Fruit fly (Drosophila melanogaster) whole organism, embryonic: Measurements from ENCODE around the gene shi.

Source experiments
- Atf3 ChIP-seq: fragments of 200-800 bp; sonication (Bioruptor generic); optimal IDR thresholded peaks from 3 replicates; lab custom pipeline; 2016; ENCODE audit warnings: missing biosample characterization, missing genetic modification characterization
- Awh ChIP-seq: fragments of 200-800 bp; sonication (Bioruptor generic); IDR thresholded peaks from 2 replicates; pipeline ENCODE4, ENCODE4 v1.3.6; 2022; ENCODE audit warnings: missing biosample characterization, missing genetic modification characterization
- Bteb2 ChIP-seq: fragments of 200-800 bp; sonication (Bioruptor generic); optimal IDR thresholded peaks from 2 replicates; lab custom pipeline; 2016; ENCODE audit warnings: missing biosample characterization, missing genetic modification characterization
- C15 ChIP-seq: fragments of 200-800 bp; sonication (Bioruptor generic); IDR thresholded peaks from 3 replicates; pipeline ENCODE4 v1.3.6; 2022; ENCODE audit warnings: missing biosample characterization, missing genetic modification characterization
- CG12104 ChIP-seq: fragments of 200-800 bp; sonication (Bioruptor generic); optimal IDR thresholded peaks from 3 replicates; lab custom pipeline; 2016; ENCODE audit warnings: missing biosample characterization, missing genetic modification characterization
- CG13287 ChIP-seq: fragments of 200-800 bp; sonication (Bioruptor generic); IDR thresholded peaks from 2 replicates; pipeline ENCODE4 v1.3.6; 2022; ENCODE audit warnings: missing biosample characterization, missing genetic modification characterization; ENCODE audit not compliant: partially characterized antibody
- CG13624 ChIP-seq: fragments of 200-800 bp; sonication (Bioruptor generic); optimal IDR thresholded peaks from 2 replicates; lab custom pipeline; 2016; ENCODE audit warnings: missing biosample characterization, missing genetic modification characterization
- CG15514 ChIP-seq: fragments of 200-800 bp; sonication (Bioruptor generic); optimal IDR thresholded peaks from 3 replicates; lab custom pipeline; 2017; ENCODE audit warnings: missing biosample characterization, missing genetic modification characterization, mild to moderate bottlenecking, moderate library complexity, missing genetic modification reagents
- CG17361 ChIP-seq: fragments of 200-800 bp; sonication (Bioruptor generic); IDR thresholded peaks from 3 replicates; pipeline ENCODE4 v1.3.6; 2022; ENCODE audit warnings: missing biosample characterization, missing genetic modification characterization
- CG18262 ChIP-seq: fragments of 200-800 bp; optimal IDR thresholded peaks from 3 replicates; lab custom pipeline; 2019; ENCODE audit warnings: missing biosample characterization, mild to moderate bottlenecking, missing genetic modification characterization, moderate library complexity
- CG30431 ChIP-seq: fragments of 200-800 bp; sonication (Bioruptor generic); optimal IDR thresholded peaks from 2 replicates; lab custom pipeline; 2017; ENCODE audit warnings: missing biosample characterization, missing genetic modification characterization
- CG31388 ChIP-seq: fragments of 200-800 bp; sonication (Bioruptor generic); optimal IDR thresholded peaks from 2 replicates; lab custom pipeline; 2016; ENCODE audit warnings: missing biosample characterization, missing genetic modification characterization
- CG43689 ChIP-seq: fragments of 200-800 bp; sonication (Bioruptor generic); IDR thresholded peaks from 2 replicates; pipeline ENCODE4 v1.3.6; 2022; ENCODE audit warnings: missing biosample characterization, missing genetic modification characterization
- CG4404 ChIP-seq: fragments of 200-800 bp; sonication (Bioruptor generic); IDR thresholded peaks from 2 replicates; pipeline ENCODE4 v1.3.6; 2022; ENCODE audit warnings: missing biosample characterization, missing genetic modification characterization
- CG6175 ChIP-seq: fragments of 200-800 bp; sonication (Bioruptor generic); IDR thresholded peaks from 3 replicates; pipeline ENCODE4 v1.3.6; 2022; ENCODE audit warnings: missing biosample characterization, missing genetic modification characterization
- CG7928 ChIP-seq: fragments of 200-800 bp; sonication (Bioruptor generic); optimal IDR thresholded peaks from 2 replicates; lab custom pipeline; 2017; ENCODE audit warnings: missing biosample characterization, mild to moderate bottlenecking, missing genetic modification characterization
- CG7987 ChIP-seq: fragments of 200-800 bp; sonication (Bioruptor generic); optimal IDR thresholded peaks from 2 replicates; lab custom pipeline; 2018; ENCODE audit warnings: missing biosample characterization, mild to moderate bottlenecking, missing genetic modification characterization, moderate library complexity
- CG8281 ChIP-seq: fragments of 200-800 bp; sonication (Bioruptor generic); optimal IDR thresholded peaks from 2 replicates; lab custom pipeline; 2018; ENCODE audit warnings: missing biosample characterization, mild to moderate bottlenecking, missing genetic modification characterization, moderate library complexity
- CG9727 ChIP-seq: fragments of 200-800 bp; sonication (Bioruptor generic); optimal IDR thresholded peaks from 3 replicates; lab custom pipeline; 2017; ENCODE audit warnings: missing biosample characterization, mild to moderate bottlenecking, missing genetic modification characterization
- CG9797 ChIP-seq: fragments of 200-800 bp; sonication (Bioruptor generic); optimal IDR thresholded peaks from 3 replicates; lab custom pipeline; 2018; ENCODE audit warnings: missing biosample characterization, mild to moderate bottlenecking, missing genetic modification characterization
- CG9932 ChIP-seq: fragments of 200-800 bp; sonication (Bioruptor generic); IDR thresholded peaks from 2 replicates; pipeline ENCODE4 v1.3.6; 2022; ENCODE audit warnings: missing biosample characterization, missing genetic modification characterization
- D ChIP-seq, 2 experiments: fragments of 200-800 bp in 1 of 2; fragments of >200 bp in 1 of 2; sonication (Bioruptor generic) in 1 of 2; optimal IDR thresholded peaks; 2 replicates in 1 of 2; 3 replicates in 1 of 2; lab custom pipeline; 2017; ENCODE audit warnings: mild to moderate bottlenecking in 1 of 2, missing biosample characterization in 1 of 2, missing genetic modification characterization in 1 of 2, missing genetic modification reagents in 1 of 2
- D19B ChIP-seq: fragments of 200-800 bp; sonication (Bioruptor generic); optimal IDR thresholded peaks from 2 replicates; lab custom pipeline; 2017; ENCODE audit warnings: missing biosample characterization, mild to moderate bottlenecking, missing genetic modification characterization
- E2f2 ChIP-seq: fragments of 200-800 bp; sonication (Bioruptor generic); IDR thresholded peaks from 2 replicates; pipeline ENCODE4 v1.3.6; 2022; ENCODE audit warnings: missing biosample characterization, missing genetic modification characterization
- Lim3 ChIP-seq: fragments of 200-800 bp; sonication (Bioruptor generic); IDR thresholded peaks from 2 replicates; pipeline ENCODE4 v1.3.6; 2022; ENCODE audit warnings: missing biosample characterization, missing genetic modification characterization
- Myb ChIP-seq: fragments of 200-800 bp; sonication (Bioruptor generic); optimal IDR thresholded peaks from 2 replicates; lab custom pipeline; 2016; ENCODE audit warnings: missing biosample characterization, missing genetic modification characterization
- Rfx ChIP-seq: fragments of 200-800 bp; sonication (Bioruptor generic); IDR thresholded peaks from 2 replicates; pipeline ENCODE4 v1.3.6; 2022; ENCODE audit warnings: missing biosample characterization, missing genetic modification characterization
- Ssrp ChIP-seq: fragments of 200-800 bp; sonication (Bioruptor generic); optimal IDR thresholded peaks from 2 replicates; lab custom pipeline; 2018; ENCODE audit warnings: missing biosample characterization, mild to moderate bottlenecking, missing genetic modification characterization, moderate library complexity
- Tbp ChIP-seq: fragments of >200 bp; optimal IDR thresholded peaks from 2 replicates; lab custom pipeline; 2018; ENCODE audit warnings: missing biosample characterization, missing genetic modification characterization
- bbx ChIP-seq: fragments of 200-800 bp; sonication (Bioruptor generic); IDR thresholded peaks from 2 replicates; pipeline ENCODE4 v1.3.6; 2022; ENCODE audit warnings: missing biosample characterization, missing genetic modification characterization; ENCODE audit not compliant: partially characterized antibody
- da ChIP-seq: fragments of 200-800 bp; sonication (Bioruptor generic); optimal IDR thresholded peaks from 2 replicates; lab custom pipeline; 2016; ENCODE audit warnings: missing biosample characterization, missing genetic modification characterization
- dm ChIP-seq: fragments of 200-800 bp; sonication (Bioruptor generic); optimal IDR thresholded peaks from 3 replicates; lab custom pipeline; 2016; ENCODE audit warnings: missing biosample characterization, missing genetic modification characterization
- esg ChIP-seq: fragments of 200-800 bp; sonication (Bioruptor generic); conservative IDR thresholded peaks from 2 replicates; pipeline ENCODE4 v1.3.6; 2022; ENCODE audit warnings: missing biosample characterization, missing genetic modification characterization
- exex ChIP-seq: fragments of 200-800 bp; sonication (Bioruptor generic); optimal IDR thresholded peaks from 4 replicates; lab custom pipeline; 2018; ENCODE audit warnings: missing biosample characterization, mild to moderate bottlenecking, missing genetic modification characterization, moderate library complexity
- gem ChIP-seq: fragments of 200-800 bp; sonication (Bioruptor generic); optimal IDR thresholded peaks from 2 replicates; lab custom pipeline; 2019; ENCODE audit warnings: missing biosample characterization, mild to moderate bottlenecking, missing genetic modification characterization, moderate library complexity
- hb ChIP-seq: fragments of 200-800 bp; sonication (Bioruptor generic); IDR thresholded peaks from 3 replicates; pipeline ENCODE4 v1.3.6; 2022; ENCODE audit warnings: missing biosample characterization, missing genetic modification characterization; ENCODE audit not compliant: partially characterized antibody
- her ChIP-seq: fragments of 200-800 bp; sonication (Bioruptor generic); optimal IDR thresholded peaks from 2 replicates; lab custom pipeline; 2016; ENCODE audit warnings: missing biosample characterization, missing genetic modification characterization
- jumu ChIP-seq: fragments of 200-800 bp; sonication (Bioruptor generic); optimal IDR thresholded peaks from 3 replicates; lab custom pipeline; 2016; ENCODE audit warnings: missing biosample characterization, missing genetic modification characterization
- mam ChIP-seq: fragments of 200-800 bp; sonication (Bioruptor generic); optimal IDR thresholded peaks from 3 replicates; lab custom pipeline; 2016; ENCODE audit warnings: missing biosample characterization, missing genetic modification characterization
- pan ChIP-seq, 4 experiments: fragments of >200 bp in 3 of 4; fragments of 200-800 bp in 1 of 4; sonication (Bioruptor generic) in 1 of 4; optimal IDR thresholded peaks in 3 of 4; IDR thresholded peaks in 1 of 4; 2 replicates each; pipeline versions ENCODE4 v1.3.6 to Lab custom; 2017 to 2022; ENCODE audit warnings: missing biosample characterization in 2 of 4, missing genetic modification characterization in 2 of 4, mixed read lengths in 1 of 4
- pho ChIP-seq: fragments of 200-800 bp; sonication (Bioruptor generic); optimal IDR thresholded peaks from 2 replicates; lab custom pipeline; 2016; ENCODE audit warnings: missing biosample characterization, missing genetic modification characterization
- phol ChIP-seq: fragments of 200-800 bp; sonication (Bioruptor generic); optimal IDR thresholded peaks from 3 replicates; lab custom pipeline; 2018; ENCODE audit warnings: missing biosample characterization, mild to moderate bottlenecking, missing genetic modification characterization, moderate library complexity
- pzg ChIP-seq: fragments of 200-800 bp; sonication (Bioruptor generic); optimal IDR thresholded peaks from 3 replicates; lab custom pipeline; 2018; ENCODE audit warnings: missing biosample characterization, mild to moderate bottlenecking, missing genetic modification characterization, moderate library complexity
- so ChIP-seq: fragments of 200-800 bp; sonication (Bioruptor generic); IDR thresholded peaks from 3 replicates; pipeline ENCODE4 v1.3.6; 2022; ENCODE audit warnings: missing biosample characterization, missing genetic modification characterization
- stwl ChIP-seq: fragments of 200-800 bp; sonication (Bioruptor generic); optimal IDR thresholded peaks from 3 replicates; lab custom pipeline; 2018; ENCODE audit warnings: missing biosample characterization, mild to moderate bottlenecking, missing genetic modification characterization, moderate library complexity
- tll ChIP-seq, 2 experiments: fragments of 200-800 bp in 1 of 2; fragments of >200 bp in 1 of 2; sonication (Bioruptor generic) in 1 of 2; optimal IDR thresholded peaks; 2 replicates each; lab custom pipeline; 2017 to 2019; ENCODE audit warnings: missing biosample characterization in 2 of 2, missing genetic modification characterization in 2 of 2, mild to moderate bottlenecking in 1 of 2, moderate library complexity in 1 of 2
- tna ChIP-seq: fragments of 200-800 bp; sonication (Bioruptor generic); IDR thresholded peaks from 2 replicates; pipeline ENCODE4 v1.3.6; 2022; ENCODE audit warnings: missing biosample characterization, missing genetic modification characterization; ENCODE audit not compliant: partially characterized antibody
- trem ChIP-seq: fragments of 200-800 bp; optimal IDR thresholded peaks from 3 replicates; lab custom pipeline; 2019; ENCODE audit warnings: missing biosample characterization, mild to moderate bottlenecking, missing genetic modification characterization, moderate library complexity
- tup ChIP-seq: fragments of 200-800 bp; sonication (Bioruptor generic); optimal IDR thresholded peaks from 2 replicates; lab custom pipeline; 2016; ENCODE audit warnings: missing biosample characterization, mild to moderate bottlenecking, missing genetic modification characterization, moderate library complexity
- wek ChIP-seq: fragments of 200-800 bp; sonication (Bioruptor generic); optimal IDR thresholded peaks from 3 replicates; lab custom pipeline; 2018; ENCODE audit warnings: missing biosample characterization, mild to moderate bottlenecking, missing genetic modification characterization, moderate library complexity

The shi gene

DNA sequence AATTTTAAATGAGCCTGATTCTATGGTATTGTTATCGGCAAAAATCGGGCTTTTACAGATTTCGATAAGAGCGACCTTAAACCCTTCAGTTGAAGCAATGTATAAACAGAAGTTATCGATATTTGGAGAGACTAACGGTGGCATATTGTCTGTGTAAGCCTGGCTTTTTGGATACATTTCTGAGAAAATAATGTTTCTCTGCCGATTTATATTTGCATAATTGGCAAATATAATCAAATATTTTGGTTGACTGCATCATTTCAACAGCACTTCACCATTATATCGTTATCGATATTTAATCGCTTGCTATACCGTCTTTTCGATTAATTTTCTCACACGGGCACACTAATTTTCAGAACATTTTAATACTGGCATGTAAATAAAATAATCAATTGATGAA is 22.1 kb upstream of the shi start, which contains the start of gene CG16952 (continued):
- no peak for TF ChIP-seq Lim3
- no peak for TF ChIP-seq CG30431 (GFP tag; lab: Kevin White, UChicago)
- TF ChIP-seq tup (GFP tag; lab: Kevin White, UChicago) = no peak
- peak; percentile 63 for TF ChIP-seq CG9797 (GFP tag; lab: Kevin White, UChicago)
- no peak for TF ChIP-seq C15 (GFP tag; lab: Robert Waterston, UW)
- TF ChIP-seq tll (GFP tag; optimal IDR thresholded peaks at IDR 0.05; lab: Kevin White, UChicago) = no peak
- TF ChIP-seq CG7928 (GFP tag; lab: Kevin White, UChicago) = no peak
- TF ChIP-seq tna (GFP tag; lab: Robert Waterston, UW) = peak; percentile 93
- peak; percentile 51 for TF ChIP-seq Myb (GFP tag; lab: Kevin White, UChicago)
- no peak for TF ChIP-seq her (GFP tag; lab: Kevin White, UChicago)
- peak; percentile 27 for TF ChIP-seq pho (GFP tag; lab: Kevin White, UChicago)
- TF ChIP-seq Atf3 = no peak
- no peak for TF ChIP-seq D (optimal IDR thresholded peaks at IDR 0.05; lab: Kevin White, UChicago)
- no peak for TF ChIP-seq D (GFP tag; optimal IDR thresholded peaks at IDR 0.05; lab: Kevin White, UChicago)
- TF ChIP-seq CG43689 = no peak
- 0 out of 2 replicates have a peak, but pooled peaks have one; percentile 17 for TF ChIP-seq Rfx (GFP tag; lab: Robert Waterston, UW)
- no peak for TF ChIP-seq Bteb2 (GFP tag; lab: Kevin White, UChicago)
- TF ChIP-seq CG31388 (GFP tag; lab: Kevin White, UChicago) = no peak
- peak; percentile 70 for TF ChIP-seq bbx (GFP tag; lab: Robert Waterston, UW)
- TF ChIP-seq Ssrp = no peak
- no peak for TF ChIP-seq da (GFP tag; lab: Kevin White, UChicago)
- no peak for TF ChIP-seq Awh (GFP tag; lab: Robert Waterston, UW)
- peak; percentile 12 for TF ChIP-seq CG9727
- TF ChIP-seq esg = no peak
- TF ChIP-seq CG6175 (GFP tag; lab: Robert Waterston, UW) = no peak
- peak; percentile 92 for TF ChIP-seq hb
- TF ChIP-seq phol = peak; percentile 51
- TF ChIP-seq CG18262 (tag; lab: Kevin White, UChicago) = no peak
- TF ChIP-seq CG12104 (GFP tag; lab: Kevin White, UChicago) = no peak
- no peak for TF ChIP-seq pan (optimal IDR thresholded peaks at IDR 0.05; lab: Kevin White, UChicago)
- no peak for TF ChIP-seq pan (GFP tag; optimal IDR thresholded peaks at IDR 0.05 in 1 of 2, IDR thresholded peaks at IDR 0.05 in 1 of 2)
- TF ChIP-seq CG13624 (GFP tag; lab: Kevin White, UChicago) = peak; percentile 18
- no peak for TF ChIP-seq CG7987 (GFP tag; lab: Kevin White, UChicago)
- TF ChIP-seq exex (tag; lab: Kevin White, UChicago) = no peak
- peak; percentile 9 for TF ChIP-seq gem (tag; lab: Kevin White, UChicago)
- TF ChIP-seq CG8281 (tag; lab: Kevin White, UChicago) = no peak
- no peak for TF ChIP-seq Tbp (GFP tag; lab: Kevin White, UChicago)
- TF ChIP-seq wek (GFP tag; lab: Kevin White, UChicago) = no peak
- no peak for TF ChIP-seq D19B (GFP tag; lab: Kevin White, UChicago)
- TF ChIP-seq CG17361 (GFP tag; lab: Robert Waterston, UW) = peak; percentile 38; the same call in 1 of the 3 replicates
- no peak for TF ChIP-seq dm (GFP tag; lab: Kevin White, UChicago)
- peak; percentile 53 for TF ChIP-seq CG15514
- peak; percentile 65 for TF ChIP-seq E2f2 (GFP tag; lab: Robert Waterston, UW)
- peak; percentile 76 for TF ChIP-seq stwl
- no peak for TF ChIP-seq jumu (GFP tag; lab: Kevin White, UChicago)
- no peak for TF ChIP-seq mam (GFP tag; lab: Kevin White, UChicago)
- TF ChIP-seq so = no peak
- no peak for TF ChIP-seq CG4404 (GFP tag; lab: Robert Waterston, UW)
- TF ChIP-seq trem (tag; lab: Kevin White, UChicago) = peak; percentile 72
- TF ChIP-seq pzg (GFP tag; lab: Kevin White, UChicago) = peak; percentile 66
- peak; percentile 40; the same call in 1 of the 2 replicates for TF ChIP-seq CG9932 (GFP tag; lab: Robert Waterston, UW)
- peak; percentile 91 for TF ChIP-seq CG13287 (GFP tag; lab: Robert Waterston, UW)
